Worm (Caenorhabditis elegans) whole organism, young adult: ENCODE results near the gene pfn-3.
A peak's percentile ranks its signal among the peaks of the same experiment; 100 is the strongest.

Experiments used
- D2030.7 ChIP-seq: fragments of 200-800 bp; sonication (Bioruptor generic); IDR thresholded peaks from 2 replicates; pipeline ENCODE4 v1.3.6; 2022; ENCODE audit warnings: missing genetic modification reagents, missing genetic modification characterization, missing compliant biosample characterization
- F22D6.2 ChIP-seq: sonication (generic microtip); optimal IDR thresholded peaks from 2 replicates; lab custom pipeline; 2016; ENCODE audit warnings: mild to moderate bottlenecking, missing genetic modification characterization, missing compliant biosample characterization
- F33H1.4 ChIP-seq: fragments of 200-800 bp; sonication (Bioruptor generic); IDR thresholded peaks from 2 replicates; pipeline ENCODE4 v1.3.6; 2022; ENCODE audit warnings: missing genetic modification reagents, missing genetic modification characterization, missing compliant biosample characterization
- F49E8.2 ChIP-seq: sonication (generic microtip); optimal IDR thresholded peaks from 3 replicates; lab custom pipeline; 2017; ENCODE audit warnings: missing genetic modification characterization, mild to moderate bottlenecking, missing compliant biosample characterization, antibody characterized with exemption, moderate library complexity; ENCODE audit not compliant: insufficient read depth
- K11D2.4 ChIP-seq: fragments of 200-800 bp; sonication (Bioruptor generic); IDR thresholded peaks from 2 replicates; pipeline ENCODE4 v1.3.6; 2022; ENCODE audit warnings: missing genetic modification reagents, missing genetic modification characterization, missing compliant biosample characterization
- Y53G8AR.9 ChIP-seq: fragments of 200-800 bp; sonication (Bioruptor generic); conservative IDR thresholded peaks from 2 replicates; pipeline ENCODE4 v1.3.6; 2022; ENCODE audit warnings: missing genetic modification reagents, missing genetic modification characterization, missing compliant biosample characterization
- Y56A3A.18 ChIP-seq: fragments of 200-800 bp; sonication (Bioruptor generic); IDR thresholded peaks from 2 replicates; pipeline ENCODE4 v1.3.6; 2022; ENCODE audit warnings: missing genetic modification reagents, missing genetic modification characterization, missing compliant biosample characterization
- Y67H2A.10 ChIP-seq: fragments of 200-800 bp; sonication (Bioruptor generic); conservative IDR thresholded peaks from 2 replicates; pipeline ENCODE4 v1.3.6; 2022; ENCODE audit warnings: missing genetic modification reagents, missing genetic modification characterization, missing compliant biosample characterization
- ama-1 ChIP-seq, 3 experiments: fragments of 150-350 bp in 1 of 3; sonication (generic microtip) in 2 of 3; optimal IDR thresholded peaks; 2 replicates each; lab custom pipeline; 2014 to 2018; ENCODE audit warnings: missing biosample characterization in 2 of 3, missing genetic modification characterization in 2 of 3, missing genetic modification reagents in 2 of 3
- cebp-2 ChIP-seq: fragments of 200-800 bp; sonication (Bioruptor generic); IDR thresholded peaks from 2 replicates; pipeline ENCODE4 v1.3.6; 2022; ENCODE audit warnings: missing genetic modification characterization, missing compliant biosample characterization
- ceh-27 ChIP-seq: fragments of 200-800 bp; sonication (Bioruptor generic); optimal IDR thresholded peaks from 2 replicates; lab custom pipeline; 2018; ENCODE audit warnings: mild to moderate bottlenecking, missing genetic modification characterization, moderate library complexity, missing compliant biosample characterization
- ceh-40 ChIP-seq: fragments of 200-800 bp; sonication (Bioruptor generic); IDR thresholded peaks from 2 replicates; pipeline ENCODE4 v1.3.6; 2022; ENCODE audit warnings: missing genetic modification characterization, missing compliant biosample characterization
- ceh-91 ChIP-seq: fragments of 200-800 bp; sonication (Bioruptor generic); IDR thresholded peaks from 2 replicates; pipeline ENCODE4 v1.3.6; 2022; ENCODE audit warnings: missing genetic modification reagents, missing genetic modification characterization, missing compliant biosample characterization
- die-1 ChIP-seq: sonication (generic microtip); optimal IDR thresholded peaks from 2 replicates; lab custom pipeline; 2016; ENCODE audit warnings: missing genotype, mild to moderate bottlenecking, missing genetic modification characterization, missing compliant biosample characterization
- dox-1 ChIP-seq: fragments of 200-800 bp; sonication (Bioruptor generic); IDR thresholded peaks from 2 replicates; pipeline ENCODE4 v1.3.6; 2022; ENCODE audit warnings: missing genetic modification reagents, missing genetic modification characterization, missing compliant biosample characterization
- efl-1 ChIP-seq: fragments of 150-350 bp; optimal IDR thresholded peaks from 2 replicates; lab custom pipeline; 2014; ENCODE audit warnings: missing biosample characterization, missing genetic modification reagents, missing genetic modification characterization
- fkh-3 ChIP-seq: sonication (generic microtip); optimal IDR thresholded peaks from 2 replicates; lab custom pipeline; 2016; ENCODE audit warnings: mild to moderate bottlenecking, missing genetic modification characterization, missing compliant biosample characterization
- hmg-1.2 ChIP-seq: fragments of 200-800 bp; sonication (Bioruptor generic); IDR thresholded peaks from 2 replicates; pipeline ENCODE4 v1.3.6; 2022; ENCODE audit warnings: missing genetic modification reagents, missing genetic modification characterization, missing compliant biosample characterization
- lag-1 ChIP-seq: fragments of 200-800 bp; sonication (Bioruptor generic); IDR thresholded peaks from 2 replicates; pipeline ENCODE4 v1.3.6; 2022; ENCODE audit warnings: missing genetic modification reagents, missing genetic modification characterization, missing compliant biosample characterization
- let-607 ChIP-seq, 2 experiments: fragments of 200-800 bp in 1 of 2; sonication (Bioruptor generic) in 1 of 2; sonication (generic microtip) in 1 of 2; optimal IDR thresholded peaks; 2 replicates each; lab custom pipeline; 2016 to 2018; ENCODE audit warnings: mild to moderate bottlenecking in 2 of 2, missing compliant biosample characterization in 2 of 2, missing genetic modification characterization in 2 of 2, moderate library complexity in 2 of 2, missing genotype in 1 of 2
- lin-40 ChIP-seq: sonication (generic microtip); optimal IDR thresholded peaks from 2 replicates; lab custom pipeline; 2016; ENCODE audit warnings: missing genetic modification characterization, mild to moderate bottlenecking, missing compliant biosample characterization, missing genotype, missing genetic modification reagents
- lin-54 ChIP-seq: fragments of 200-800 bp; sonication (Bioruptor generic); optimal IDR thresholded peaks from 2 replicates; lab custom pipeline; 2018; ENCODE audit warnings: mild to moderate bottlenecking, missing genetic modification characterization, missing compliant biosample characterization
- lsl-1 ChIP-seq: fragments of 200-800 bp; sonication (Bioruptor generic); optimal IDR thresholded peaks from 2 replicates; lab custom pipeline; 2018; ENCODE audit warnings: mild to moderate bottlenecking, missing genetic modification characterization, moderate library complexity, missing compliant biosample characterization
- madf-10 ChIP-seq: sonication (generic microtip); optimal IDR thresholded peaks from 2 replicates; lab custom pipeline; 2016; ENCODE audit warnings: mild to moderate bottlenecking, missing genetic modification characterization, missing compliant biosample characterization
- mcd-1 ChIP-seq: fragments of 200-800 bp; sonication (Bioruptor generic); IDR thresholded peaks from 2 replicates; pipeline ENCODE4 v1.3.6; 2022; ENCODE audit warnings: missing genetic modification reagents, missing genetic modification characterization, missing compliant biosample characterization
- mes-4 ChIP-seq: sonication (generic microtip); optimal IDR thresholded peaks from 2 replicates; lab custom pipeline; 2016; ENCODE audit warnings: missing genotype, missing genetic modification characterization, missing compliant biosample characterization
- mxl-1 ChIP-seq: sonication (generic microtip); optimal IDR thresholded peaks from 2 replicates; lab custom pipeline; 2016; ENCODE audit warnings: missing genetic modification characterization, missing compliant biosample characterization
- nfya-2 ChIP-seq: fragments of 200-800 bp; sonication (Bioruptor generic); IDR thresholded peaks from 2 replicates; pipeline ENCODE4 v1.3.6; 2022; ENCODE audit warnings: missing genetic modification reagents, missing genetic modification characterization, missing compliant biosample characterization
- nhr-179 ChIP-seq: sonication (generic microtip); optimal IDR thresholded peaks from 2 replicates; lab custom pipeline; 2016; ENCODE audit warnings: mild to moderate bottlenecking, missing genetic modification characterization, missing compliant biosample characterization
- nhr-90 ChIP-seq: sonication (generic microtip); optimal IDR thresholded peaks from 2 replicates; lab custom pipeline; 2016; ENCODE audit warnings: missing genotype, mild to moderate bottlenecking, missing genetic modification characterization, missing compliant biosample characterization
- pbrm-1 ChIP-seq: fragments of 200-800 bp; sonication (Bioruptor generic); IDR thresholded peaks from 2 replicates; pipeline ENCODE4 v1.3.6; 2022; ENCODE audit warnings: missing genetic modification reagents, missing genetic modification characterization, missing compliant biosample characterization
- pha-4 ChIP-seq: fragments of 150-350 bp; sonication (generic microtip); optimal IDR thresholded peaks from 2 replicates; lab custom pipeline; 2014; ENCODE audit warnings: missing biosample characterization, missing genetic modification reagents, missing genetic modification characterization
- snpc-1.3 ChIP-seq: sonication (generic microtip); optimal IDR thresholded peaks from 2 replicates; lab custom pipeline; 2017; ENCODE audit warnings: missing genetic modification characterization, mild to moderate bottlenecking, missing compliant biosample characterization, antibody characterized with exemption, moderate library complexity, missing genotype, missing genetic modification reagents; ENCODE audit not compliant: insufficient read depth
- tbp1 ChIP-seq: fragments of 200-800 bp; sonication (Bioruptor generic); optimal IDR thresholded peaks from 2 replicates; lab custom pipeline; 2018; ENCODE audit warnings: mild to moderate bottlenecking, missing genetic modification characterization, missing compliant biosample characterization
- tlf-1 ChIP-seq: fragments of 200-800 bp; sonication (Bioruptor generic); optimal IDR thresholded peaks from 2 replicates; lab custom pipeline; 2018; ENCODE audit warnings: mild to moderate bottlenecking, missing genetic modification characterization, missing compliant biosample characterization
- unc-62 ChIP-seq: fragments of 150-350 bp; optimal IDR thresholded peaks from 2 replicates; lab custom pipeline; 2014; ENCODE audit warnings: missing biosample characterization, missing genetic modification reagents, missing genetic modification characterization
- xnd-1 ChIP-seq: sonication (generic microtip); optimal IDR thresholded peaks from 2 replicates; lab custom pipeline; 2016; ENCODE audit warnings: missing genotype, missing genetic modification reagents, missing genetic modification characterization, missing compliant biosample characterization
- ztf-18 ChIP-seq: sonication (generic microtip); optimal IDR thresholded peaks from 2 replicates; lab custom pipeline; 2016; ENCODE audit warnings: missing genotype, mild to moderate bottlenecking, missing genetic modification characterization, missing compliant biosample characterization
- ztf-25 ChIP-seq: fragments of 200-800 bp; sonication (Bioruptor generic); IDR thresholded peaks from 2 replicates; pipeline ENCODE4 v1.3.6; 2022; ENCODE audit warnings: missing genetic modification reagents, missing genetic modification characterization, missing compliant biosample characterization

Gene pfn-3

DNA sequence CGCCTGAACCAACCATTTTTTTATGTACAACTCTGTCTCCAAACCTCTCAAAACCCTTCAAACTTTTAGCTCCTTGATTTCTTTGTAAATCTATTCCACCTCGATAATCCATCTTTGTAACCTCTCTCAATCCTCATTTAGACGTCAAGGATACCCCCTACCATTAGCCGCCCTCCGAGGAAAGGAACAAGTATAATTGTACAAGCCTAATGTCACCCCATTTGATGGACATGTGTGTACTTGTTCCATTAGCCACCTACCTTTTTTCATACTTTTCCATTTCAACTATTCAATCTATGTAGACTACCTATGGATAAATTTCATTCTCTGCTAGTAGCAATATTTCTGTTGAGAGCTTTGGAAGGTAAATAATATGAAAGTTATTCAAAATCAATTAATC, 27.3 kb upstream of the pfn-3 start, which contains the start of gene C05D9.4:
Gene C05D9.4 (plus strand): TSS at position 301 of the 400 bp plus-strand sequence.
- TF ChIP-seq cebp-2 (GFP tag; lab: Robert Waterston, UW) = no peak
- no peak for TF ChIP-seq efl-1 (GFP tag; lab: Kevin White, UChicago)
- no peak for TF ChIP-seq Y67H2A.10 (GFP tag; lab: Robert Waterston, UW)
- TF ChIP-seq lin-54 (GFP tag; lab: Kevin White, UChicago) = no peak
- TF ChIP-seq tlf-1 (GFP tag; lab: Kevin White, UChicago) = no peak
- no peak for TF ChIP-seq Y56A3A.18 (GFP tag; lab: Robert Waterston, UW)
- TF ChIP-seq ceh-40 (GFP tag; lab: Robert Waterston, UW) = no peak
- no peak for TF ChIP-seq tbp1 (GFP tag; lab: Kevin White, UChicago)
- no peak for TF ChIP-seq madf-10
- no peak for TF ChIP-seq die-1 (tag; lab: Kevin White, UChicago)
- no peak for TF ChIP-seq mes-4 (tag; lab: Kevin White, UChicago)
- TF ChIP-seq D2030.7 = no peak
- no peak for TF ChIP-seq nhr-179
- TF ChIP-seq ama-1 (optimal IDR thresholded peaks at IDR 0.05; lab: Kevin White, UChicago) = no peak
- TF ChIP-seq ama-1 (GFP tag; optimal IDR thresholded peaks at IDR 0.05; lab: Kevin White, UChicago) = no peak
- no peak for TF ChIP-seq pha-4 (tag; lab: Kevin White, UChicago)
- no peak for TF ChIP-seq ztf-18 (tag; lab: Kevin White, UChicago)
- TF ChIP-seq dox-1 = no peak
- no peak for TF ChIP-seq let-607 (tag; optimal IDR thresholded peaks at IDR 0.05; lab: Kevin White, UChicago)
- no peak for TF ChIP-seq pbrm-1 (GFP tag; lab: Robert Waterston, UW)
- TF ChIP-seq F22D6.2 (tag; lab: Kevin White, UChicago) = no peak

DNA sequence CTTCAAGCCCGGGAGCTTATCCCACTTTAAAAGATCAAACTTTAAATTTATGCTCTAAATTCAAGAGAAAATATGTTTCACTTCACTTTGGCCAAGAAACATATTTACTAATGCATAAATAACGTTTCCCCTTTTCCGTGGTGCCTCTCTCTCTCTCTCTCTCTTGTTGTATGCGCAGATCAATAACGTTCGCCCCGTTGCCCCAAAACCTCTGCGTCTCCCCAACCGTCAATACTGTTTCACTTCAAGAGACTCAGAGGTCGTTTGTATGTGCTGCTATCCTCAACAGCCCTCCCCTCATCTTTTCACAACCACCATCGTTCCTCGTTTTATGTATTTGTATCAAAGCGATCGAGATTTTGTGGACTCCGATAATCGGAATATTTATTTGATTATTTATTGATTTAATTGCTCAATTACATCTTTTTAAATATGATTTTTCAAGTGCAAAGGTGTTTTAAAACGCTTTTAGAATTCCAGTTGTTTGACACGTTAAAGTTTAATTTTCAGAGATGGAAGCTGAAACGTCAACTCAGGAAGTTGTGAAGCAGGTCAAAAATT, 23.3 kb upstream of the pfn-3 start, which contains the start of gene ife-4:
Gene ife-4 (plus strand): TSS at position 511 of the 561 bp plus-strand sequence.
- no peak for TF ChIP-seq fkh-3 (tag; lab: Kevin White, UChicago)
- peak; percentile 44; the same call in 1 of the 2 replicates for TF ChIP-seq hmg-1.2 (GFP tag; lab: Robert Waterston, UW)

DNA sequence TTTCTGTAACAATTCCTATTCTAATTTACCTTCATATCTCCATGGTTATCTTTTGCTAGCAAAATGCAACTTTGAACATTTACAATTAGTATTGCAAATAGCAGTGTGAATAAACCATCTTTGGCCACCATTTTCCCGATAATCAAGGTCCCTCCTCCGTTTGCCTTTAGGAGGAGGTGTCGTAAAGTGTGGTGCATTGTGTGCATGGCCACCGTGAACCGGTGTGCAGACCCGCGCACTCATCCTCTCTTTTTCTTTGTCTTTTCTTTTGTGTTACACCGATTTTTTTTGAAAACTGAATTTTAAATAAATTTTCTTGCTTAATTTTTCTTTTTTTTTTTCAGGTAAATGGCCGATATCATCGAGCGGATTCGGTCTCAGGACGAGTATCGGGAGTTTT, 16.4 kb upstream of the pfn-3 start, which contains the start of the genes pigx-1 and rme-6:
Gene pigx-1 (minus strand): TSS at position 206 of the 400 bp plus-strand sequence.
Gene rme-6 (plus strand): TSS at position 345 of the 400 bp plus-strand sequence.
- TF ChIP-seq F33H1.4 (GFP tag; lab: Robert Waterston, UW) (no peak), nfya-2 (GFP tag; lab: Robert Waterston, UW) (no peak), snpc-1.3 (tag; lab: Kevin White, UChicago) (no peak), lsl-1 (no peak), nhr-90 (tag; lab: Kevin White, UChicago) (no peak), unc-62 (GFP tag; lab: Kevin White, UChicago) (no peak), ztf-25 (GFP tag; lab: Robert Waterston, UW) (no peak), ztf-18 (tag; lab: Kevin White, UChicago) (no peak), mcd-1 (no peak), K11D2.4 (GFP tag; lab: Robert Waterston, UW) (no peak), lin-40 (no peak), ceh-27 (GFP tag; lab: Kevin White, UChicago) (no peak), xnd-1 (tag; lab: Kevin White, UChicago) (no peak), ceh-91 (GFP tag; lab: Robert Waterston, UW) (no peak), mxl-1 (tag; lab: Kevin White, UChicago) (no peak), F49E8.2 (tag; lab: Kevin White, UChicago) (no peak), Y53G8AR.9 (no peak), ceh-40 (GFP tag; lab: Robert Waterston, UW) (no peak), lag-1 (GFP tag; lab: Robert Waterston, UW) (no peak)
